Fruit fly (Drosophila melanogaster) S2 (cell line): ENCODE data around the gene CG33635.

Experiments
- CG8478 ChIP-seq: fragments of >200 bp; optimal IDR thresholded peaks from 2 replicates; lab custom pipeline; 2018
- CTCF ChIP-seq, 2 experiments: fragments of >200 bp; optimal IDR thresholded peaks; 2 replicates each; lab custom pipeline; 2018

DNA sequence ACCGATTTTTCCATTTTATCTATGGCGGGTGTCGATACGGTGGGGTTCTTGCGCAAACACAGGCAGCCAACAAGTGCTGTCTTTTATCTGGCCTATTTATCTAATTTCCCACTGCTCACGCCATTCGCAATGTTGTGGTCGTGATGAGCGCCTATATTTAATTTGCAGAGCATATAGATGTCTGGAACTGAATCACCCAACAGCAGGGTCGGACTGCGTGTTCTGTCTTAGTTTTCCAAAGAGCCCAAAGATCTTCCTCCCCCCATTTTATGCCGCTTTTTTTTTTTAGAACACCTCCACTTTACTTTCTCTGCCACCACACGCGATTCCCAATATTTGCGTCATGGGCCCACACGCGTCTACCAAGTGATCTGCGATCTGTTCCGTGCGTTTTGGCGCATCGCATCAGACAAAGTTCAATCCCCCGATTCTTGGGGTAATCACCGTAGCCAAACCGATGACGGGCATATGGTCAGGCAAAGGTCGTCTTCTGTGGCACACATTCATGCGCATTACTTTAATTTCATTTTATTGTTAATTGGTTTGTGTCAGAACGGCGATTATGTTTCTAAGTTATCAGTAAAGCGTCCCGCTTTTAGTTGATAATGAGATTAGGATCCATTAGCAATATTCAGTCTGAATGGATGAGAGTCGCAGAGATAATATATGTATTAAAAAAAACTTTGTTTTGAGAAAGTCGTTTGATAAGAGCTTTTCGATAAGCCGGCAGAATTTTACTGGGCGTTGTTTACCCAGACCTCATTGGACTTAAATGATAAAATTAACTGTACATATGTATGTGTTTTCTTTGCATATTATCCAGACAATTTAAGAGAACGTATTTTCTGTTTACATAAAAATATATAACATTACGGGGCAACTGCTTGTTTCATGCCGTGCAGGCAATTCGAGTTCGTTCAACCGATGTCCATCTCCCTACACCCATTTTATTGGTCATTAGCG lies 21.4 kb downstream of the CG33635 start:
- TF ChIP-seq CTCF (optimal IDR thresholded peaks at IDR 0.05; lab: Kevin White, UChicago), result no peak
- TF ChIP-seq CG8478, result no peak
